Worm (Caenorhabditis elegans) whole organism, young adult: ENCODE results near the gene Y57A10C.10.

Experiments used
- B0336.3 ChIP-seq: fragments of 200-800 bp; sonication (Bioruptor generic); IDR thresholded peaks from 2 replicates; pipeline ENCODE4 v1.3.6; 2022; ENCODE audit warnings: missing genetic modification characterization, missing compliant biosample characterization
- C06A6.2 ChIP-seq: fragments of 200-800 bp; sonication (Bioruptor generic); conservative IDR thresholded peaks from 2 replicates; pipeline ENCODE4 v1.3.6; 2022; ENCODE audit warnings: missing genetic modification characterization, missing compliant biosample characterization
- D2030.7 ChIP-seq: fragments of 200-800 bp; sonication (Bioruptor generic); IDR thresholded peaks from 2 replicates; pipeline ENCODE4 v1.3.6; 2022; ENCODE audit warnings: missing genetic modification reagents, missing genetic modification characterization, missing compliant biosample characterization
- F22D6.2 ChIP-seq: sonication (generic microtip); optimal IDR thresholded peaks from 2 replicates; lab custom pipeline; 2016; ENCODE audit warnings: mild to moderate bottlenecking, missing genetic modification characterization, missing compliant biosample characterization
- F23B12.7 ChIP-seq: sonication (generic microtip); optimal IDR thresholded peaks from 2 replicates; lab custom pipeline; 2017; ENCODE audit warnings: missing genetic modification characterization, mild to moderate bottlenecking, missing compliant biosample characterization, antibody characterized with exemption, moderate library complexity; ENCODE audit not compliant: insufficient read depth
- F33H1.4 ChIP-seq: fragments of 200-800 bp; sonication (Bioruptor generic); IDR thresholded peaks from 2 replicates; pipeline ENCODE4 v1.3.6; 2022; ENCODE audit warnings: missing genetic modification reagents, missing genetic modification characterization, missing compliant biosample characterization
- F49E8.2 ChIP-seq: sonication (generic microtip); optimal IDR thresholded peaks from 3 replicates; lab custom pipeline; 2017; ENCODE audit warnings: missing genetic modification characterization, mild to moderate bottlenecking, missing compliant biosample characterization, antibody characterized with exemption, moderate library complexity; ENCODE audit not compliant: insufficient read depth
- K11D2.4 ChIP-seq: fragments of 200-800 bp; sonication (Bioruptor generic); IDR thresholded peaks from 2 replicates; pipeline ENCODE4 v1.3.6; 2022; ENCODE audit warnings: missing genetic modification reagents, missing genetic modification characterization, missing compliant biosample characterization
- K12H6.12 ChIP-seq: fragments of 200-800 bp; sonication (Bioruptor generic); optimal IDR thresholded peaks from 2 replicates; lab custom pipeline; 2018; ENCODE audit warnings: mild to moderate bottlenecking, missing genetic modification characterization, missing compliant biosample characterization
- Y53G8AR.9 ChIP-seq: fragments of 200-800 bp; sonication (Bioruptor generic); conservative IDR thresholded peaks from 2 replicates; pipeline ENCODE4 v1.3.6; 2022; ENCODE audit warnings: missing genetic modification reagents, missing genetic modification characterization, missing compliant biosample characterization
- ZK185.1 ChIP-seq: sonication (generic microtip); optimal IDR thresholded peaks from 2 replicates; lab custom pipeline; 2016; ENCODE audit warnings: mild to moderate bottlenecking, missing genetic modification characterization, missing compliant biosample characterization; ENCODE audit not compliant: poor library complexity, severe bottlenecking
- akir-1 ChIP-seq: fragments of 200-800 bp; sonication (Bioruptor generic); optimal IDR thresholded peaks from 2 replicates; lab custom pipeline; 2018; ENCODE audit warnings: mild to moderate bottlenecking, missing genetic modification characterization, moderate library complexity, missing compliant biosample characterization
- attf-3 ChIP-seq: fragments of 200-800 bp; sonication (Bioruptor generic); conservative IDR thresholded peaks from 2 replicates; pipeline ENCODE4 v1.3.6; 2022; ENCODE audit warnings: missing genetic modification reagents, missing genetic modification characterization, missing compliant biosample characterization
- attf-5 ChIP-seq: fragments of 200-800 bp; sonication (Bioruptor generic); optimal IDR thresholded peaks from 2 replicates; lab custom pipeline; 2018; ENCODE audit warnings: mild to moderate bottlenecking, missing genetic modification characterization, missing compliant biosample characterization
- cebp-1 ChIP-seq, 2 experiments: fragments of 200-800 bp in 1 of 2; sonication (Bioruptor generic) in 1 of 2; sonication (generic microtip) in 1 of 2; IDR thresholded peaks in 1 of 2; optimal IDR thresholded peaks in 1 of 2; 2 replicates each; pipeline versions ENCODE4 v1.3.6 to Lab custom; 2017 to 2022; ENCODE audit warnings: missing compliant biosample characterization in 2 of 2, missing genetic modification characterization in 2 of 2, mild to moderate bottlenecking in 1 of 2, missing genetic modification reagents in 1 of 2, moderate library complexity in 1 of 2
- ceh-27 ChIP-seq: fragments of 200-800 bp; sonication (Bioruptor generic); optimal IDR thresholded peaks from 2 replicates; lab custom pipeline; 2018; ENCODE audit warnings: mild to moderate bottlenecking, missing genetic modification characterization, moderate library complexity, missing compliant biosample characterization
- ceh-58 ChIP-seq: fragments of 200-800 bp; sonication (Bioruptor generic); IDR thresholded peaks from 2 replicates; pipeline ENCODE4 v1.3.6; 2022; ENCODE audit warnings: missing genetic modification characterization, missing compliant biosample characterization
- ceh-91 ChIP-seq: fragments of 200-800 bp; sonication (Bioruptor generic); IDR thresholded peaks from 2 replicates; pipeline ENCODE4 v1.3.6; 2022; ENCODE audit warnings: missing genetic modification reagents, missing genetic modification characterization, missing compliant biosample characterization
- chd-7 ChIP-seq: sonication (generic microtip); optimal IDR thresholded peaks from 2 replicates; lab custom pipeline; 2016; ENCODE audit warnings: mild to moderate bottlenecking, missing genetic modification characterization, moderate library complexity, missing compliant biosample characterization
- dox-1 ChIP-seq: fragments of 200-800 bp; sonication (Bioruptor generic); IDR thresholded peaks from 2 replicates; pipeline ENCODE4 v1.3.6; 2022; ENCODE audit warnings: missing genetic modification reagents, missing genetic modification characterization, missing compliant biosample characterization
- dpl-1 ChIP-seq: fragments of 150-350 bp; optimal IDR thresholded peaks from 2 replicates; lab custom pipeline; 2014; ENCODE audit warnings: missing biosample characterization, missing genetic modification reagents, missing genetic modification characterization
- efl-1 ChIP-seq: fragments of 150-350 bp; optimal IDR thresholded peaks from 2 replicates; lab custom pipeline; 2014; ENCODE audit warnings: missing biosample characterization, missing genetic modification reagents, missing genetic modification characterization
- ekl-4 ChIP-seq: fragments of 200-800 bp; sonication (Bioruptor generic); IDR thresholded peaks from 2 replicates; pipeline ENCODE4 v1.3.6; 2022; ENCODE audit warnings: missing genetic modification reagents, missing genetic modification characterization, missing compliant biosample characterization
- hmg-1.2 ChIP-seq: fragments of 200-800 bp; sonication (Bioruptor generic); IDR thresholded peaks from 2 replicates; pipeline ENCODE4 v1.3.6; 2022; ENCODE audit warnings: missing genetic modification reagents, missing genetic modification characterization, missing compliant biosample characterization
- hsf-1 ChIP-seq: fragments of 200-800 bp; sonication (Bioruptor generic); IDR thresholded peaks from 2 replicates; pipeline ENCODE4 v1.3.6; 2022; ENCODE audit warnings: missing genetic modification reagents, missing genetic modification characterization, missing compliant biosample characterization
- let-526 ChIP-seq: fragments of 200-800 bp; sonication (Bioruptor generic); IDR thresholded peaks from 2 replicates; pipeline ENCODE4 v1.3.6; 2022; ENCODE audit warnings: missing genetic modification reagents, missing genetic modification characterization, missing compliant biosample characterization
- lin-35 ChIP-seq, 3 experiments: fragments of 150-350 bp in 2 of 3; sonication (generic microtip) in 1 of 3; optimal IDR thresholded peaks; 2 replicates each; lab custom pipeline; 2014 to 2018; ENCODE audit warnings: missing biosample characterization in 3 of 3, missing genetic modification characterization in 3 of 3, missing genetic modification reagents in 3 of 3
- lsl-1 ChIP-seq: fragments of 200-800 bp; sonication (Bioruptor generic); optimal IDR thresholded peaks from 2 replicates; lab custom pipeline; 2018; ENCODE audit warnings: mild to moderate bottlenecking, missing genetic modification characterization, moderate library complexity, missing compliant biosample characterization
- madf-8 ChIP-seq: fragments of 200-800 bp; sonication (Bioruptor generic); conservative IDR thresholded peaks from 2 replicates; pipeline ENCODE4 v1.3.6; 2022; ENCODE audit warnings: missing genetic modification reagents, missing genetic modification characterization, missing compliant biosample characterization
- mcd-1 ChIP-seq: fragments of 200-800 bp; sonication (Bioruptor generic); IDR thresholded peaks from 2 replicates; pipeline ENCODE4 v1.3.6; 2022; ENCODE audit warnings: missing genetic modification reagents, missing genetic modification characterization, missing compliant biosample characterization
- mes-4 ChIP-seq: sonication (generic microtip); optimal IDR thresholded peaks from 2 replicates; lab custom pipeline; 2016; ENCODE audit warnings: missing genotype, missing genetic modification characterization, missing compliant biosample characterization
- nfya-2 ChIP-seq: fragments of 200-800 bp; sonication (Bioruptor generic); IDR thresholded peaks from 2 replicates; pipeline ENCODE4 v1.3.6; 2022; ENCODE audit warnings: missing genetic modification reagents, missing genetic modification characterization, missing compliant biosample characterization
- nhr-120 ChIP-seq: fragments of 200-800 bp; sonication (Bioruptor generic); IDR thresholded peaks from 2 replicates; pipeline ENCODE4 v1.3.6; 2022; ENCODE audit warnings: missing genetic modification characterization, missing compliant biosample characterization
- nhr-90 ChIP-seq: sonication (generic microtip); optimal IDR thresholded peaks from 2 replicates; lab custom pipeline; 2016; ENCODE audit warnings: missing genotype, mild to moderate bottlenecking, missing genetic modification characterization, missing compliant biosample characterization
- pbrm-1 ChIP-seq: fragments of 200-800 bp; sonication (Bioruptor generic); IDR thresholded peaks from 2 replicates; pipeline ENCODE4 v1.3.6; 2022; ENCODE audit warnings: missing genetic modification reagents, missing genetic modification characterization, missing compliant biosample characterization
- pha-4 ChIP-seq: fragments of 150-350 bp; sonication (generic microtip); optimal IDR thresholded peaks from 2 replicates; lab custom pipeline; 2014; ENCODE audit warnings: missing biosample characterization, missing genetic modification reagents, missing genetic modification characterization
- rcor-1 ChIP-seq: fragments of 200-800 bp; sonication (Bioruptor generic); IDR thresholded peaks from 2 replicates; pipeline ENCODE4 v1.3.6; 2022; ENCODE audit warnings: missing genetic modification reagents, missing genetic modification characterization, missing compliant biosample characterization
- snpc-1.1 ChIP-seq: sonication (generic microtip); optimal IDR thresholded peaks from 2 replicates; lab custom pipeline; 2017; ENCODE audit warnings: missing genetic modification characterization, mild to moderate bottlenecking, missing compliant biosample characterization, antibody characterized with exemption, moderate library complexity, missing genotype, missing genetic modification reagents; ENCODE audit not compliant: insufficient read depth
- snpc-1.3 ChIP-seq: sonication (generic microtip); optimal IDR thresholded peaks from 2 replicates; lab custom pipeline; 2017; ENCODE audit warnings: missing genetic modification characterization, mild to moderate bottlenecking, missing compliant biosample characterization, antibody characterized with exemption, moderate library complexity, missing genotype, missing genetic modification reagents; ENCODE audit not compliant: insufficient read depth
- snpc-4 ChIP-seq, 5 experiments: fragments of 150-350 bp in 1 of 5; sonication (generic microtip) in 4 of 5; optimal IDR thresholded peaks; 2 replicates each; lab custom pipeline; 2014 to 2018; ENCODE audit warnings: missing genetic modification characterization in 5 of 5, missing biosample characterization in 3 of 5, antibody characterized with exemption in 2 of 5, mild to moderate bottlenecking in 2 of 5, missing compliant biosample characterization in 2 of 5, missing genotype in 2 of 5, moderate library complexity in 2 of 5, missing genetic modification reagents in 1 of 5
- sptf-2 ChIP-seq: fragments of 200-800 bp; sonication (Bioruptor generic); optimal IDR thresholded peaks from 2 replicates; lab custom pipeline; 2018; ENCODE audit warnings: mild to moderate bottlenecking, missing genetic modification characterization, missing compliant biosample characterization
- tbp1 ChIP-seq: fragments of 200-800 bp; sonication (Bioruptor generic); optimal IDR thresholded peaks from 2 replicates; lab custom pipeline; 2018; ENCODE audit warnings: mild to moderate bottlenecking, missing genetic modification characterization, missing compliant biosample characterization
- tlf-1 ChIP-seq: fragments of 200-800 bp; sonication (Bioruptor generic); optimal IDR thresholded peaks from 2 replicates; lab custom pipeline; 2018; ENCODE audit warnings: mild to moderate bottlenecking, missing genetic modification characterization, missing compliant biosample characterization
- unc-130 ChIP-seq: sonication (generic microtip); optimal IDR thresholded peaks from 2 replicates; lab custom pipeline; 2016; ENCODE audit warnings: missing genetic modification reagents, missing genetic modification characterization, missing compliant biosample characterization
- xnd-1 ChIP-seq: sonication (generic microtip); optimal IDR thresholded peaks from 2 replicates; lab custom pipeline; 2016; ENCODE audit warnings: missing genotype, missing genetic modification reagents, missing genetic modification characterization, missing compliant biosample characterization
- ztf-18 ChIP-seq: sonication (generic microtip); optimal IDR thresholded peaks from 2 replicates; lab custom pipeline; 2016; ENCODE audit warnings: missing genotype, mild to moderate bottlenecking, missing genetic modification characterization, missing compliant biosample characterization

Y57A10C.10 gene

DNA sequence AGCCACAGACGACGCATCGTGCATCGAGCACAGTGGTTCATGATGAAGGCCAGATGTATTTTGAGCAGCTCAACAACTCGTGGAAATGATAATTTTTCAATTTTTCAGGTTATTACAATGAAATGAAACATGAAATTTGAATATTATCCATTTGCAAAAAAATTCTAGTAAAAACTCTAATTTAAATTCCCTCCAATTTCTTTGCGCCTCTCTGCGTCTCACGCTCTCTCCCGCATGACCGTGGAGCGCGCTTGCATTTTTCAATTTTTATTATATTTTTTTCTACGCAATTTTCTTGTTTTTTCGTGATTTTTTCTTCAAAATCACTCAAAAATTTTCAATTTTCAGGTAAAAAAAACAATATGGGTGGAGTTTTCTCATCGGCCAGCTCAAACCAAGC lies 18.4 kb upstream of the Y57A10C.10 start, which contains the start of gene tag-281:
Gene tag-281, plus strand, starts transcription at position 340 of the 400 bp plus-strand sequence.
- TF ChIP-seq B0336.3 (GFP tag; lab: Robert Waterston, UW) (no peak), unc-130 (no peak), F23B12.7 (no peak), dpl-1 (GFP tag; lab: Kevin White, UChicago) (peak; percentile 89), F22D6.2 (tag; lab: Kevin White, UChicago) (no peak), attf-3 (GFP tag; lab: Robert Waterston, UW) (peak; percentile 38; the same call in 1 of the 2 replicates), akir-1 (GFP tag; lab: Kevin White, UChicago) (no peak), let-526 (no peak), mes-4 (tag; lab: Kevin White, UChicago) (no peak), ceh-91 (peak; percentile 35; the same call in 1 of the 2 replicates), snpc-1.1 (tag; lab: Kevin White, UChicago) (peak; percentile 39), lsl-1 (GFP tag; lab: Kevin White, UChicago) (peak; percentile 66), snpc-4 (GFP tag; optimal IDR thresholded peaks at IDR 0.05; lab: Kevin White, UChicago) (no peak), snpc-4 (tag; optimal IDR thresholded peaks at IDR 0.05; lab: Kevin White, UChicago) (peak in 3 of 4 experiments; percentile 1 to 60 (median 33)), F33H1.4 (GFP tag; lab: Robert Waterston, UW) (peak; percentile 73), snpc-1.3 (tag; lab: Kevin White, UChicago) (peak; percentile 38), K12H6.12 (tag; lab: Kevin White, UChicago) (peak; percentile 9), nhr-120 (GFP tag; lab: Robert Waterston, UW) (no peak), mcd-1 (GFP tag; lab: Robert Waterston, UW) (peak; percentile 98), ztf-18 (tag; lab: Kevin White, UChicago) (no peak), lin-35 (GFP tag; optimal IDR thresholded peaks at IDR 0.05; lab: Kevin White, UChicago) (peak; percentile 36 to 96 (median 75)), rcor-1 (peak; percentile 59), ekl-4 (GFP tag; lab: Robert Waterston, UW) (no peak), C06A6.2 (GFP tag; lab: Robert Waterston, UW) (no peak), tbp1 (peak; percentile 56), dox-1 (GFP tag; lab: Robert Waterston, UW) (peak; percentile 56; the same call in 1 of the 2 replicates), xnd-1 (tag; lab: Kevin White, UChicago) (peak; percentile 52), chd-7 (tag; lab: Kevin White, UChicago) (no peak), madf-8 (peak; percentile 32; the same call in 1 of the 2 replicates), D2030.7 (GFP tag; lab: Robert Waterston, UW) (peak; percentile 28; the same call in 1 of the 2 replicates), nfya-2 (GFP tag; lab: Robert Waterston, UW) (no peak), hsf-1 (peak; percentile 53), cebp-1 (GFP tag; IDR thresholded peaks at IDR 0.05; lab: Robert Waterston, UW) (no peak), cebp-1 (tag; optimal IDR thresholded peaks at IDR 0.05; lab: Kevin White, UChicago) (no peak), ZK185.1 (no peak), attf-5 (GFP tag; lab: Kevin White, UChicago) (peak; percentile 73), K11D2.4 (GFP tag; lab: Robert Waterston, UW) (peak; percentile 52; the same call in 1 of the 2 replicates), efl-1 (GFP tag; lab: Kevin White, UChicago) (peak; percentile 87), Y53G8AR.9 (GFP tag; lab: Robert Waterston, UW) (peak; percentile 50; the same call in 1 of the 2 replicates), ceh-58 (GFP tag; lab: Robert Waterston, UW) (no peak), pbrm-1 (GFP tag; lab: Robert Waterston, UW) (peak; percentile 66; the same call in 1 of the 2 replicates), nhr-90 (tag; lab: Kevin White, UChicago) (no peak), hmg-1.2 (GFP tag; lab: Robert Waterston, UW) (peak; percentile 100), pha-4 (tag; lab: Kevin White, UChicago) (peak; percentile 44), F49E8.2 (peak; percentile 41), ceh-27 (GFP tag; lab: Kevin White, UChicago) (no peak), sptf-2 (GFP tag; lab: Kevin White, UChicago) (no peak), tlf-1 (GFP tag; lab: Kevin White, UChicago) (no peak)
